Worm (Caenorhabditis elegans) whole organism, late embryonic: ENCODE measurements around the gene srh-75.

ENCODE experiments used
- C08G9.2 ChIP-seq: sonication (generic microtip); optimal IDR thresholded peaks from 2 replicates; lab custom pipeline; 2016; ENCODE audit warnings: mild to moderate bottlenecking, missing genetic modification characterization, moderate library complexity, missing compliant biosample characterization
- F13H6.1 ChIP-seq: sonication (generic microtip); optimal IDR thresholded peaks from 2 replicates; lab custom pipeline; 2016; ENCODE audit warnings: missing genetic modification characterization, missing compliant biosample characterization
- K02D7.2 ChIP-seq: sonication (generic microtip); optimal IDR thresholded peaks from 2 replicates; lab custom pipeline; 2017; ENCODE audit warnings: mild to moderate bottlenecking, missing genetic modification characterization, missing compliant biosample characterization
- K09A11.1 ChIP-seq: sonication (generic microtip); optimal IDR thresholded peaks from 2 replicates; lab custom pipeline; 2017; ENCODE audit warnings: antibody characterized with exemption, mild to moderate bottlenecking, missing genetic modification characterization, missing compliant biosample characterization; ENCODE audit not compliant: insufficient read depth
- T23F11.4 ChIP-seq: fragments of 200-800 bp; sonication (Bioruptor generic); optimal IDR thresholded peaks from 2 replicates; lab custom pipeline; 2018; ENCODE audit warnings: mild to moderate bottlenecking, missing genetic modification characterization, missing compliant biosample characterization
- ahr-1 ChIP-seq: sonication (generic microtip); optimal IDR thresholded peaks from 2 replicates; lab custom pipeline; 2016; ENCODE audit warnings: missing genetic modification characterization, missing compliant biosample characterization
- ama-1 ChIP-seq: fragments of 150-350 bp; optimal IDR thresholded peaks from 2 replicates; lab custom pipeline; 2014
- ceh-14 ChIP-seq: sonication (generic microtip); optimal IDR thresholded peaks from 2 replicates; lab custom pipeline; 2016; ENCODE audit warnings: missing genotype, missing genetic modification characterization, missing compliant biosample characterization
- ceh-2 ChIP-seq: sonication (generic microtip); optimal IDR thresholded peaks from 2 replicates; lab custom pipeline; 2016; ENCODE audit warnings: missing genotype, missing genetic modification characterization, missing compliant biosample characterization
- ceh-24 ChIP-seq: sonication (generic microtip); optimal IDR thresholded peaks from 2 replicates; lab custom pipeline; 2016; ENCODE audit warnings: mild to moderate bottlenecking, missing genetic modification characterization, missing compliant biosample characterization
- ceh-30 ChIP-seq: fragments of 150-350 bp; optimal IDR thresholded peaks from 2 replicates; lab custom pipeline; 2014; ENCODE audit warnings: missing biosample characterization, missing genetic modification characterization
- ceh-31 ChIP-seq: sonication (generic microtip); optimal IDR thresholded peaks from 2 replicates; lab custom pipeline; 2016; ENCODE audit warnings: missing genetic modification characterization, missing compliant biosample characterization
- ceh-45 ChIP-seq: fragments of 200-800 bp; sonication (Bioruptor generic); IDR thresholded peaks from 2 replicates; pipeline ENCODE4 v1.3.6; 2022; ENCODE audit warnings: missing genetic modification reagents, missing genetic modification characterization, missing compliant biosample characterization
- ceh-48 ChIP-seq: sonication (generic microtip); optimal IDR thresholded peaks from 2 replicates; lab custom pipeline; 2016; ENCODE audit warnings: missing genetic modification characterization, inconsistent platforms, missing compliant biosample characterization
- ceh-6 ChIP-seq: fragments of 200-800 bp; sonication (Bioruptor generic); optimal IDR thresholded peaks from 2 replicates; lab custom pipeline; 2018; ENCODE audit warnings: mild to moderate bottlenecking, missing genetic modification characterization, missing compliant biosample characterization
- dve-1 ChIP-seq: sonication (generic microtip); optimal IDR thresholded peaks from 2 replicates; lab custom pipeline; 2017; ENCODE audit warnings: antibody characterized with exemption, mild to moderate bottlenecking, missing genetic modification characterization, missing compliant biosample characterization
- elt-2 ChIP-seq: sonication (generic microtip); optimal IDR thresholded peaks from 2 replicates; lab custom pipeline; 2016; ENCODE audit warnings: missing genetic modification reagents, missing genetic modification characterization, missing compliant biosample characterization
- elt-4 ChIP-seq: sonication (generic microtip); optimal IDR thresholded peaks from 2 replicates; lab custom pipeline; 2016; ENCODE audit warnings: missing genetic modification characterization, missing compliant biosample characterization
- ets-4 ChIP-seq: sonication (generic microtip); optimal IDR thresholded peaks from 2 replicates; lab custom pipeline; 2016; ENCODE audit warnings: missing genetic modification characterization, missing compliant biosample characterization
- eyg-1 ChIP-seq: sonication (generic microtip); optimal IDR thresholded peaks from 2 replicates; lab custom pipeline; 2016; ENCODE audit warnings: missing genotype, missing genetic modification characterization, missing compliant biosample characterization
- fax-1 ChIP-seq: sonication (generic microtip); optimal IDR thresholded peaks from 2 replicates; lab custom pipeline; 2016; ENCODE audit warnings: missing genotype, missing genetic modification characterization, missing compliant biosample characterization
- fkh-6 ChIP-seq: sonication (generic microtip); optimal IDR thresholded peaks from 2 replicates; lab custom pipeline; 2016; ENCODE audit warnings: missing genetic modification characterization, missing compliant biosample characterization
- gmeb-2 ChIP-seq: sonication (generic microtip); optimal IDR thresholded peaks from 2 replicates; lab custom pipeline; 2016; ENCODE audit warnings: missing genetic modification characterization, inconsistent platforms, missing compliant biosample characterization
- hlh-13 ChIP-seq: fragments of 200-800 bp; sonication (Bioruptor generic); optimal IDR thresholded peaks from 2 replicates; lab custom pipeline; 2018; ENCODE audit warnings: mild to moderate bottlenecking, missing genetic modification characterization, missing compliant biosample characterization
- hlh-15 ChIP-seq: sonication (generic microtip); optimal IDR thresholded peaks from 2 replicates; lab custom pipeline; 2016; ENCODE audit warnings: missing genetic modification characterization, missing compliant biosample characterization
- hlh-30 ChIP-seq: sonication (generic microtip); optimal IDR thresholded peaks from 2 replicates; lab custom pipeline; 2017; ENCODE audit warnings: antibody characterized with exemption, missing genetic modification characterization, missing compliant biosample characterization; ENCODE audit not compliant: insufficient read depth
- hlh-6 ChIP-seq: sonication (generic microtip); optimal IDR thresholded peaks from 2 replicates; lab custom pipeline; 2016; ENCODE audit warnings: missing genotype, missing genetic modification characterization, missing compliant biosample characterization
- hlh-8 ChIP-seq: sonication (generic microtip); optimal IDR thresholded peaks from 2 replicates; lab custom pipeline; 2016; ENCODE audit warnings: missing genotype, missing genetic modification characterization, missing compliant biosample characterization
- lim-6 ChIP-seq: sonication (generic microtip); optimal IDR thresholded peaks from 2 replicates; lab custom pipeline; 2016; ENCODE audit warnings: missing genetic modification characterization, missing compliant biosample characterization
- lin-11 ChIP-seq: fragments of 200-800 bp; sonication (Bioruptor generic); optimal IDR thresholded peaks from 2 replicates; lab custom pipeline; 2018; ENCODE audit warnings: mild to moderate bottlenecking, missing genetic modification characterization, missing compliant biosample characterization
- mec-3 ChIP-seq: sonication (generic microtip); optimal IDR thresholded peaks from 2 replicates; lab custom pipeline; 2016; ENCODE audit warnings: borderline replicate concordance, missing genetic modification characterization, missing compliant biosample characterization
- nhr-11 ChIP-seq: fragments of 150-350 bp; optimal IDR thresholded peaks from 2 replicates; lab custom pipeline; 2014; ENCODE audit warnings: missing biosample characterization, missing genetic modification characterization
- nhr-232 ChIP-seq: sonication (generic microtip); optimal IDR thresholded peaks from 2 replicates; lab custom pipeline; 2016; ENCODE audit warnings: missing genetic modification characterization, missing compliant biosample characterization
- npax-4 ChIP-seq: sonication (generic microtip); optimal IDR thresholded peaks from 2 replicates; lab custom pipeline; 2016; ENCODE audit warnings: missing genetic modification characterization, missing compliant biosample characterization
- odd-2 ChIP-seq: sonication (generic microtip); optimal IDR thresholded peaks from 2 replicates; lab custom pipeline; 2017; ENCODE audit warnings: antibody characterized with exemption, mild to moderate bottlenecking, missing genetic modification characterization, missing compliant biosample characterization
- pag-3 ChIP-seq: sonication (generic microtip); optimal IDR thresholded peaks from 2 replicates; lab custom pipeline; 2016; ENCODE audit warnings: missing compliant biosample characterization, missing genetic modification characterization, borderline replicate concordance
- pat-9 ChIP-seq: fragments of 200-800 bp; sonication (Bioruptor generic); optimal IDR thresholded peaks from 2 replicates; lab custom pipeline; 2018; ENCODE audit warnings: mild to moderate bottlenecking, missing genetic modification characterization, moderate library complexity, missing compliant biosample characterization
- pax-1 ChIP-seq: fragments of 150-350 bp; optimal IDR thresholded peaks from 2 replicates; lab custom pipeline; 2014; ENCODE audit warnings: missing biosample characterization, missing genetic modification characterization
- pha-4 ChIP-seq: fragments of 150-350 bp; optimal IDR thresholded peaks from 2 replicates; lab custom pipeline; 2018; ENCODE audit warnings: missing biosample characterization, missing genetic modification reagents, missing genetic modification characterization
- pqm-1 ChIP-seq: sonication (generic microtip); optimal IDR thresholded peaks from 2 replicates; lab custom pipeline; 2016; ENCODE audit warnings: missing genetic modification characterization, missing compliant biosample characterization
- pros-1 ChIP-seq: fragments of 150-350 bp; optimal IDR thresholded peaks from 2 replicates; lab custom pipeline; 2014; ENCODE audit warnings: missing biosample characterization, missing genetic modification reagents, missing genetic modification characterization
- ref-2 ChIP-seq: sonication (generic microtip); optimal IDR thresholded peaks from 2 replicates; lab custom pipeline; 2016; ENCODE audit warnings: missing genetic modification characterization, missing compliant biosample characterization
- rnt-1 ChIP-seq: sonication (generic microtip); optimal IDR thresholded peaks from 2 replicates; lab custom pipeline; 2016; ENCODE audit warnings: missing genetic modification characterization, missing compliant biosample characterization
- sdc-2 ChIP-seq: sonication (generic microtip); optimal IDR thresholded peaks from 2 replicates; lab custom pipeline; 2016; ENCODE audit warnings: missing genotype, missing genetic modification characterization, missing compliant biosample characterization
- sox-2 ChIP-seq: fragments of 200-800 bp; sonication (Bioruptor generic); IDR thresholded peaks from 2 replicates; pipeline ENCODE4 v1.3.6; 2022; ENCODE audit warnings: missing genetic modification reagents, missing genetic modification characterization, missing compliant biosample characterization
- sox-4 ChIP-seq: sonication (generic microtip); optimal IDR thresholded peaks from 2 replicates; lab custom pipeline; 2017; ENCODE audit warnings: mild to moderate bottlenecking, missing genetic modification characterization, inconsistent platforms, missing compliant biosample characterization
- tbx-2 ChIP-seq: sonication (generic microtip); optimal IDR thresholded peaks from 2 replicates; lab custom pipeline; 2016; ENCODE audit warnings: missing genetic modification characterization, missing compliant biosample characterization
- tbx-7 ChIP-seq: sonication (generic microtip); optimal IDR thresholded peaks from 2 replicates; lab custom pipeline; 2016; ENCODE audit warnings: missing genotype, missing genetic modification characterization, missing compliant biosample characterization
- ttx-3 ChIP-seq: sonication (generic microtip); optimal IDR thresholded peaks from 2 replicates; lab custom pipeline; 2016; ENCODE audit warnings: missing genetic modification reagents, missing genetic modification characterization, missing compliant biosample characterization
- unc-3 ChIP-seq, 2 experiments: fragments of 200-800 bp in 1 of 2; sonication (Bioruptor generic) in 1 of 2; sonication (generic microtip) in 1 of 2; conservative IDR thresholded peaks in 1 of 2; optimal IDR thresholded peaks in 1 of 2; 2 replicates each; pipeline versions ENCODE4 v1.3.6 to Lab custom; 2016 to 2022; ENCODE audit warnings: missing compliant biosample characterization in 2 of 2, missing genetic modification characterization in 2 of 2, missing genetic modification reagents in 1 of 2
- unc-42 ChIP-seq: sonication (generic microtip); optimal IDR thresholded peaks from 2 replicates; lab custom pipeline; 2016; ENCODE audit warnings: missing genotype, missing genetic modification characterization, missing compliant biosample characterization
- unc-55 ChIP-seq: sonication (generic microtip); optimal IDR thresholded peaks from 2 replicates; lab custom pipeline; 2017; ENCODE audit warnings: missing biosample characterization, missing genetic modification reagents, missing genetic modification characterization
- unc-86 ChIP-seq: sonication (generic microtip); optimal IDR thresholded peaks from 2 replicates; lab custom pipeline; 2016; ENCODE audit warnings: missing genetic modification characterization, missing compliant biosample characterization
- ztf-16 ChIP-seq: sonication (generic microtip); optimal IDR thresholded peaks from 2 replicates; lab custom pipeline; 2017; ENCODE audit warnings: missing genetic modification characterization, missing compliant biosample characterization

The srh-75 gene

ce11 chrV:11029309-11029708, 27.6 kb downstream of the srh-75 start:
- no peak for TF ChIP-seq hlh-15
- peak; percentile 64 for TF ChIP-seq elt-2
- TF ChIP-seq ceh-48 (tag; lab: Kevin White, UChicago) = peak; percentile 52
- no peak for TF ChIP-seq pros-1 (tag; lab: Kevin White, UChicago)
- TF ChIP-seq fax-1 (tag; lab: Kevin White, UChicago) = peak; percentile 40
- peak; percentile 85 for TF ChIP-seq ceh-14
- TF ChIP-seq ref-2 = peak; percentile 89
- no peak for TF ChIP-seq ceh-24 (tag; lab: Kevin White, UChicago)
- no peak for TF ChIP-seq unc-3 (GFP tag; conservative IDR thresholded peaks at IDR 0.05; lab: Robert Waterston, UW)
- TF ChIP-seq unc-3 (tag; optimal IDR thresholded peaks at IDR 0.05; lab: Kevin White, UChicago) = no peak
- no peak for TF ChIP-seq unc-86 (tag; lab: Kevin White, UChicago)
- TF ChIP-seq nhr-11 (tag; lab: Kevin White, UChicago) = no peak
- peak; percentile 71 for TF ChIP-seq mec-3 (tag; lab: Kevin White, UChicago)
- TF ChIP-seq K02D7.2 (tag; lab: Kevin White, UChicago) = no peak
- no peak for TF ChIP-seq pat-9
- TF ChIP-seq pqm-1 (tag; lab: Kevin White, UChicago) = no peak
- no peak for TF ChIP-seq pag-3
- peak; percentile 63 for TF ChIP-seq fkh-6 (tag; lab: Kevin White, UChicago)
- TF ChIP-seq ceh-45 (GFP tag; lab: Robert Waterston, UW) = no peak
- peak; percentile 68 for TF ChIP-seq hlh-8 (tag; lab: Kevin White, UChicago)
- TF ChIP-seq elt-4 = no peak
- peak; percentile 3 for TF ChIP-seq ttx-3 (tag; lab: Kevin White, UChicago)
- TF ChIP-seq hlh-30 (tag; lab: Kevin White, UChicago) = no peak
- TF ChIP-seq C08G9.2 = peak; percentile 96
- peak; percentile 25 for TF ChIP-seq ahr-1 (tag; lab: Kevin White, UChicago)
- TF ChIP-seq K09A11.1 (tag; lab: Kevin White, UChicago) = no peak
- peak; percentile 8 for TF ChIP-seq sdc-2 (tag; lab: Kevin White, UChicago)
- peak; percentile 39 for TF ChIP-seq ceh-6
- no peak for TF ChIP-seq gmeb-2
- peak; percentile 91 for TF ChIP-seq tbx-7 (tag; lab: Kevin White, UChicago)
- TF ChIP-seq unc-42 (tag; lab: Kevin White, UChicago) = peak; percentile 30
- TF ChIP-seq F13H6.1 (tag; lab: Kevin White, UChicago) = peak; percentile 71
- TF ChIP-seq ztf-16 = peak; percentile 50
- TF ChIP-seq ama-1 (lab: Kevin White, UChicago) = no peak
- TF ChIP-seq hlh-6 (tag; lab: Kevin White, UChicago) = peak; percentile 59
- no peak for TF ChIP-seq hlh-13 (GFP tag; lab: Kevin White, UChicago)
- TF ChIP-seq unc-55 (GFP tag; lab: Kevin White, UChicago) = no peak
- no peak for TF ChIP-seq sox-4 (tag; lab: Kevin White, UChicago)
- no peak for TF ChIP-seq T23F11.4 (GFP tag; lab: Kevin White, UChicago)
- peak; percentile 17 for TF ChIP-seq eyg-1
- TF ChIP-seq sox-2 (GFP tag; lab: Robert Waterston, UW) = no peak
- no peak for TF ChIP-seq ceh-30
- TF ChIP-seq npax-4 (tag; lab: Kevin White, UChicago) = no peak
- TF ChIP-seq pha-4 = no peak
- TF ChIP-seq dve-1 (tag; lab: Kevin White, UChicago) = no peak
- TF ChIP-seq rnt-1 (tag; lab: Kevin White, UChicago) = peak; percentile 83
- peak; percentile 86 for TF ChIP-seq ceh-2
- peak; percentile 94 for TF ChIP-seq ceh-31
- no peak for TF ChIP-seq lin-11 (tag; lab: Kevin White, UChicago)
- TF ChIP-seq nhr-232 (tag; lab: Kevin White, UChicago) = no peak
- no peak for TF ChIP-seq odd-2 (tag; lab: Kevin White, UChicago)
- peak; percentile 11 for TF ChIP-seq pax-1
- TF ChIP-seq lim-6 = peak; percentile 12
- peak; percentile 89 for TF ChIP-seq ets-4 (tag; lab: Kevin White, UChicago)
- peak; percentile 87 for TF ChIP-seq tbx-2 (tag; lab: Kevin White, UChicago)
